Worm (Caenorhabditis elegans): ENCODE measurements around the gene C06B8.3.

ce11 chrV:15499099-15499498, 14.7 kb upstream of the C06B8.3 start:
- TF ChIP-seq ceh-48 (tag; optimal IDR thresholded peaks at IDR 0.05) (no peak), sox-4 (tag; optimal IDR thresholded peaks at IDR 0.05) (no peak), nfya-1 (tag; optimal IDR thresholded peaks at IDR 0.05) (no peak), pqm-1 (tag; optimal IDR thresholded peaks at IDR 0.05) (no peak), npax-4 (tag; optimal IDR thresholded peaks at IDR 0.05) (no peak), tbx-2 (tag; optimal IDR thresholded peaks at IDR 0.05) (no peak), dve-1 (tag; optimal IDR thresholded peaks at IDR 0.05) (no peak), odd-2 (tag; optimal IDR thresholded peaks at IDR 0.05) (no peak), ama-1 (optimal IDR thresholded peaks at IDR 0.05) (no peak), ceh-18 (tag; optimal IDR thresholded peaks at IDR 0.05) (no peak), fkh-10 (GFP tag; optimal IDR thresholded peaks at IDR 0.05) (no peak), fax-1 (tag; optimal IDR thresholded peaks at IDR 0.05) (no peak)
